Worm (Caenorhabditis elegans) whole organism, L1 larva: ENCODE measurements around the gene Y57G11C.499.
A peak's percentile ranks its signal among the peaks of the same experiment; 100 is the strongest.

Source experiments
- C34B4.2 ChIP-seq: sonication (generic microtip); optimal IDR thresholded peaks from 2 replicates; lab custom pipeline; 2017; ENCODE audit warnings: mild to moderate bottlenecking, missing genetic modification characterization, missing compliant biosample characterization
- F16B12.6 ChIP-seq: fragments of 150-350 bp; optimal IDR thresholded peaks from 2 replicates; lab custom pipeline; 2014; ENCODE audit warnings: missing biosample characterization, missing genetic modification characterization
- Y116A8C.19 ChIP-seq: sonication (generic microtip); optimal IDR thresholded peaks from 2 replicates; lab custom pipeline; 2016; ENCODE audit warnings: missing compliant biosample characterization, missing genetic modification characterization, borderline replicate concordance
- aha-1 ChIP-seq: fragments of 150-350 bp; optimal IDR thresholded peaks from 2 replicates; lab custom pipeline; 2014; ENCODE audit warnings: missing biosample characterization, missing genetic modification characterization
- alr-1 ChIP-seq: fragments of 200-800 bp; sonication (Bioruptor generic); optimal IDR thresholded peaks from 2 replicates; lab custom pipeline; 2018; ENCODE audit warnings: borderline replicate concordance, mild to moderate bottlenecking, missing genetic modification characterization, missing compliant biosample characterization
- aly-2 ChIP-seq: fragments of 150-350 bp; optimal IDR thresholded peaks from 2 replicates; lab custom pipeline; 2014; ENCODE audit warnings: missing biosample characterization, missing genetic modification characterization
- ama-1 ChIP-seq: fragments of 150-350 bp; optimal IDR thresholded peaks from 2 replicates; lab custom pipeline; 2014
- blmp-1 ChIP-seq: fragments of 150-350 bp; optimal IDR thresholded peaks from 2 replicates; lab custom pipeline; 2014; ENCODE audit warnings: missing biosample characterization, missing genetic modification characterization
- ceh-63 ChIP-seq: fragments of 200-800 bp; sonication (Bioruptor generic); optimal IDR thresholded peaks from 2 replicates; lab custom pipeline; 2018; ENCODE audit warnings: mild to moderate bottlenecking, missing genetic modification characterization, missing compliant biosample characterization
- ceh-8 ChIP-seq: fragments of 200-800 bp; sonication (Bioruptor generic); optimal IDR thresholded peaks from 2 replicates; lab custom pipeline; 2018; ENCODE audit warnings: mild to moderate bottlenecking, missing genetic modification characterization, moderate library complexity, missing compliant biosample characterization
- ceh-90 ChIP-seq: sonication (generic microtip); optimal IDR thresholded peaks from 2 replicates; lab custom pipeline; 2016; ENCODE audit warnings: missing genetic modification characterization, missing compliant biosample characterization
- ces-1 ChIP-seq: fragments of 150-350 bp; optimal IDR thresholded peaks from 2 replicates; lab custom pipeline; 2014; ENCODE audit warnings: missing biosample characterization, missing genetic modification reagents, missing genetic modification characterization
- dpl-1 ChIP-seq, 3 experiments: fragments of 150-350 bp in 2 of 3; sonication (generic microtip) in 1 of 3; optimal IDR thresholded peaks; 2 replicates each; lab custom pipeline; 2014 to 2017; ENCODE audit warnings: missing biosample characterization in 3 of 3, missing genetic modification characterization in 3 of 3, missing genetic modification reagents in 3 of 3
- efl-1 ChIP-seq, 4 experiments: fragments of 150-350 bp; optimal IDR thresholded peaks in 3 of 4; peaks in 1 of 4; 1 replicate in 1 of 4; 2 replicates in 3 of 4; lab custom pipeline; 2014; ENCODE audit warnings: missing biosample characterization in 2 of 4, missing genetic modification characterization in 2 of 4, missing genetic modification reagents in 2 of 4
- egl-13 ChIP-seq: sonication (generic microtip); optimal IDR thresholded peaks from 2 replicates; lab custom pipeline; 2016; ENCODE audit warnings: missing genotype, missing genetic modification reagents, missing genetic modification characterization, missing compliant biosample characterization
- fkh-4 ChIP-seq: sonication (generic microtip); optimal IDR thresholded peaks from 2 replicates; lab custom pipeline; 2016; ENCODE audit warnings: missing compliant biosample characterization, missing genetic modification characterization, borderline replicate concordance
- fkh-8 ChIP-seq: sonication (generic microtip); optimal IDR thresholded peaks from 2 replicates; lab custom pipeline; 2016; ENCODE audit warnings: mild to moderate bottlenecking, missing genetic modification characterization, missing compliant biosample characterization
- fos-1 ChIP-seq: fragments of 150-350 bp; optimal IDR thresholded peaks from 2 replicates; lab custom pipeline; 2014; ENCODE audit warnings: missing biosample characterization, missing genetic modification characterization
- grh-1 ChIP-seq: fragments of 200-800 bp; sonication (Bioruptor generic); IDR thresholded peaks from 2 replicates; pipeline ENCODE4 v1.3.6; 2022; ENCODE audit warnings: missing genetic modification reagents, missing genetic modification characterization, missing compliant biosample characterization
- isw-1 ChIP-seq: fragments of 200-800 bp; sonication (Bioruptor generic); IDR thresholded peaks from 2 replicates; pipeline ENCODE4 v1.3.6; 2022; ENCODE audit warnings: missing genetic modification characterization, missing compliant biosample characterization
- jun-1 ChIP-seq: fragments of 150-350 bp; optimal IDR thresholded peaks from 2 replicates; lab custom pipeline; 2014; ENCODE audit warnings: missing biosample characterization, missing genetic modification reagents, missing genetic modification characterization
- lin-13 ChIP-seq: fragments of 150-350 bp; optimal IDR thresholded peaks from 2 replicates; lab custom pipeline; 2014; ENCODE audit warnings: missing biosample characterization, missing genetic modification reagents, missing genetic modification characterization
- lin-39 ChIP-seq: fragments of 150-350 bp; optimal IDR thresholded peaks from 2 replicates; lab custom pipeline; 2014; ENCODE audit warnings: missing biosample characterization, missing genetic modification reagents, missing genetic modification characterization
- lsy-2 ChIP-seq, 2 experiments: fragments of 150-350 bp; optimal IDR thresholded peaks; 2 replicates each; lab custom pipeline; 2014; ENCODE audit warnings: missing biosample characterization in 2 of 2, missing genetic modification characterization in 2 of 2
- mab-9 ChIP-seq: fragments of 200-800 bp; sonication (Bioruptor generic); IDR thresholded peaks from 2 replicates; pipeline ENCODE4 v1.3.6; 2022; ENCODE audit warnings: missing genetic modification reagents, missing genetic modification characterization, missing compliant biosample characterization
- mef-2 ChIP-seq: fragments of 150-350 bp; optimal IDR thresholded peaks from 2 replicates; lab custom pipeline; 2014; ENCODE audit warnings: missing biosample characterization, missing genetic modification characterization
- mep-1 ChIP-seq: fragments of 150-350 bp; optimal IDR thresholded peaks from 2 replicates; lab custom pipeline; 2014; ENCODE audit warnings: missing biosample characterization, missing genetic modification characterization
- nhr-11 ChIP-seq: fragments of 150-350 bp; optimal IDR thresholded peaks from 2 replicates; lab custom pipeline; 2014; ENCODE audit warnings: missing biosample characterization, missing genetic modification characterization
- nhr-20 ChIP-seq: sonication (generic microtip); optimal IDR thresholded peaks from 2 replicates; lab custom pipeline; 2016; ENCODE audit warnings: mild to moderate bottlenecking, missing genetic modification characterization, missing compliant biosample characterization
- nhr-28 ChIP-seq: fragments of 150-350 bp; optimal IDR thresholded peaks from 2 replicates; lab custom pipeline; 2014; ENCODE audit warnings: missing biosample characterization, missing genetic modification characterization
- nhr-47 ChIP-seq: sonication (generic microtip); optimal IDR thresholded peaks from 2 replicates; lab custom pipeline; 2016; ENCODE audit warnings: mild to moderate bottlenecking, missing genetic modification characterization, moderate library complexity, missing compliant biosample characterization
- nhr-71 ChIP-seq: sonication (generic microtip); optimal IDR thresholded peaks from 2 replicates; lab custom pipeline; 2016; ENCODE audit warnings: mild to moderate bottlenecking, missing genetic modification characterization, moderate library complexity, missing compliant biosample characterization
- nhr-76 ChIP-seq: sonication (generic microtip); optimal IDR thresholded peaks from 2 replicates; lab custom pipeline; 2017; ENCODE audit warnings: missing biosample characterization, missing genetic modification characterization
- nhr-77 ChIP-seq: fragments of 150-350 bp; optimal IDR thresholded peaks from 2 replicates; lab custom pipeline; 2014; ENCODE audit warnings: missing biosample characterization, missing genetic modification characterization
- nhr-84 ChIP-seq: sonication (generic microtip); optimal IDR thresholded peaks from 2 replicates; lab custom pipeline; 2017; ENCODE audit warnings: missing biosample characterization, missing genetic modification characterization
- nhr-85 ChIP-seq: sonication (generic microtip); peaks from one replicate; lab custom pipeline; 2016; ENCODE audit warnings: missing genetic modification characterization, inconsistent platforms, missing compliant biosample characterization
- nhr-90 ChIP-seq: sonication (generic microtip); optimal IDR thresholded peaks from 2 replicates; lab custom pipeline; 2016; ENCODE audit warnings: mild to moderate bottlenecking, missing genetic modification characterization, missing compliant biosample characterization; ENCODE audit not compliant: poor library complexity
- skn-1 ChIP-seq: fragments of 150-350 bp; optimal IDR thresholded peaks from 2 replicates; lab custom pipeline; 2014; ENCODE audit warnings: missing biosample characterization, missing genetic modification characterization
- snpc-4 ChIP-seq: fragments of 150-350 bp; optimal IDR thresholded peaks from 2 replicates; lab custom pipeline; 2014; ENCODE audit warnings: missing biosample characterization, missing genetic modification characterization
- sptf-1 ChIP-seq: fragments of 150-350 bp; optimal IDR thresholded peaks from 2 replicates; lab custom pipeline; 2014; ENCODE audit warnings: missing biosample characterization, missing genetic modification characterization
- sup-37 ChIP-seq: fragments of 200-800 bp; sonication (Bioruptor generic); optimal IDR thresholded peaks from 2 replicates; lab custom pipeline; 2018; ENCODE audit warnings: mild to moderate bottlenecking, missing genetic modification characterization, missing compliant biosample characterization
- tbx-2 ChIP-seq: sonication (generic microtip); optimal IDR thresholded peaks from 2 replicates; lab custom pipeline; 2016; ENCODE audit warnings: missing genetic modification characterization, missing compliant biosample characterization
- tlp-1 ChIP-seq: fragments of 150-350 bp; optimal IDR thresholded peaks from 2 replicates; lab custom pipeline; 2014; ENCODE audit warnings: missing biosample characterization, missing genetic modification characterization
- unc-130 ChIP-seq: fragments of 150-350 bp; optimal IDR thresholded peaks from 2 replicates; lab custom pipeline; 2017; ENCODE audit warnings: missing biosample characterization, missing genetic modification characterization, inconsistent platforms
- unc-30 ChIP-seq: sonication (generic microtip); optimal IDR thresholded peaks from 2 replicates; lab custom pipeline; 2017; ENCODE audit warnings: missing biosample characterization, missing genetic modification characterization
- unc-86 ChIP-seq: sonication (generic microtip); optimal IDR thresholded peaks from 2 replicates; lab custom pipeline; 2016; ENCODE audit warnings: missing genetic modification characterization, missing compliant biosample characterization
- vab-15 ChIP-seq: sonication (generic microtip); optimal IDR thresholded peaks from 2 replicates; lab custom pipeline; 2017; ENCODE audit warnings: missing genotype, mild to moderate bottlenecking, missing genetic modification characterization, missing compliant biosample characterization
- xbp-1 ChIP-seq: sonication (generic microtip); optimal IDR thresholded peaks from 2 replicates; lab custom pipeline; 2016; ENCODE audit warnings: missing genetic modification characterization, missing compliant biosample characterization
- zag-1 ChIP-seq: fragments of 150-350 bp; optimal IDR thresholded peaks from 2 replicates; lab custom pipeline; 2014; ENCODE audit warnings: missing biosample characterization, missing genetic modification characterization
- zip-4 ChIP-seq: fragments of 200-800 bp; sonication (Bioruptor generic); optimal IDR thresholded peaks from 2 replicates; lab custom pipeline; 2018; ENCODE audit warnings: mild to moderate bottlenecking, missing genetic modification characterization, moderate library complexity, missing compliant biosample characterization
- ztf-4 ChIP-seq: fragments of 150-350 bp; optimal IDR thresholded peaks from 2 replicates; lab custom pipeline; 2014; ENCODE audit warnings: missing biosample characterization, missing genetic modification characterization

Gene Y57G11C.499

DNA sequence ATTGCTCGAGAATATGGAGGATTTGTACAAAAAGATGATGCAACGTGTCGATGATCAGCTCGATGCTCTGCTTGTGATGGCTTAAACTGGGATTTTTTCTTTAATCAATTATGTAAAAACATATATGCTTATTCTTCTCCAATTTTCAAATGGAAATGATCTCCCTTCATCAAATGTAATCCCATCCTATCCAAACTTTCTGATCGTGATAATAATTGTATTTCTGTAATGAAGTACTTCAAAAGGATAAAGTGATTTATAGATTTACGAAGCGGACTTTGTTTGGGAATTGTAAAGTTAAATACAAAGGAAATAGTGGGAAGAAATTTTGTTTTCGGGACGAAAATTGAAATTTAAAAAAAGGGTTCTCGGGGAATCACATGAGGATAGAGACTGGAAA lies 35.8 kb upstream of the Y57G11C.499 start:
- TF ChIP-seq nhr-85 (tag; lab: Kevin White, UChicago) (peak; percentile 55), aly-2 (peak; percentile 5), blmp-1 (tag; lab: Kevin White, UChicago) (no peak)

DNA sequence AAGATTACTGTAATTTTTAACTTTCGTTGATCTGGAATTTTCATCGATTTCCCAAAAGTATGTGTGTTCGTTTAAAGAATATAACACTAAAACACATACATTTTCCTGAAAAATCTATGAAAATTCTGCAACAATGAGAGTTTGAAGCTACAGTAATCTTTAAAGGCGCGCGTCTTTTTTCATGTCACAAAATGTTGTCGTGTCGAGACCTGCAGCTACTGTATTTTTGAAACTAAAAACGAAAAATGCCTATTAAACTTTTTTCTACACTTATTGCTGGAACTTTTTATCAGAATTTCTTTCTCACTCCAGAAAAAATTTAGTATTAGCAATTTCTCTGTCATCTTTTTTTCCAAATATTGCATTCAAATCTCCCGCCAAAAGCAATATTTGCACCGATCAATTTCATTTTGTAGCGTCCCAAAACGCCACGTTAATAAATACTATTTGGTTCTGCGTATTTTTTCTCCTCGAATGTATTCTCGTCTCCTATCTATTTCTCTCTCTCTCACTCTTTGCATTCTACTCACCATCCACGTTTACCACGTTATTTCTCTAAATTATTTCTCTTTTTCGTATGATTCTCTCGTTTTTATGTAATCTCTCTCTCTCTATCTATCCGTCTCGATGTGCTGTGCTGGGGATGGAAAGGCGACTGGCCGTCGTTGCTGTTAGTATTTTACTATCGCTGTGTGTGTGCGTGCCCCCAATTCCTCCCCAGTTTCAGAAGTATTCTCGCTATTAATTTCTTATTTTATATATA lies 31.8 kb upstream of the Y57G11C.499 start, which contains the start of gene melo-1:
TSS of gene melo-1 (plus strand) at position 658 of the 763 bp plus-strand sequence.
- TF ChIP-seq ceh-8 (no peak), jun-1 (tag; lab: Kevin White, UChicago) (no peak), sptf-1 (tag; lab: Kevin White, UChicago) (no peak), ceh-90 (tag; lab: Kevin White, UChicago) (no peak), C34B4.2 (tag; lab: Kevin White, UChicago) (no peak), mab-9 (GFP tag; lab: Robert Waterston, UW) (no peak), xbp-1 (tag; lab: Kevin White, UChicago) (peak; percentile 46), sup-37 (GFP tag; lab: Kevin White, UChicago) (no peak), nhr-84 (tag; lab: Kevin White, UChicago) (no peak), ces-1 (GFP tag; lab: Kevin White, UChicago) (no peak), unc-130 (tag; lab: Kevin White, UChicago) (no peak), lin-39 (tag; lab: Kevin White, UChicago) (no peak), aha-1 (tag; lab: Kevin White, UChicago) (no peak), skn-1 (tag; lab: Kevin White, UChicago) (peak; percentile 38), dpl-1 (GFP tag; optimal IDR thresholded peaks at IDR 0.05; lab: Kevin White, UChicago) (peak; percentile 31 to 52 (median 36)), zag-1 (tag; lab: Kevin White, UChicago) (no peak), alr-1 (tag; lab: Kevin White, UChicago) (no peak), ama-1 (lab: Kevin White, UChicago) (no peak), nhr-71 (peak; percentile 74), nhr-47 (tag; lab: Kevin White, UChicago) (peak; percentile 65), unc-86 (tag; lab: Kevin White, UChicago) (no peak), snpc-4 (tag; lab: Kevin White, UChicago) (no peak), mep-1 (tag; lab: Kevin White, UChicago) (peak; percentile 81), nhr-11 (no peak), ztf-4 (no peak), nhr-90 (peak; percentile 26), blmp-1 (tag; lab: Kevin White, UChicago) (peak; percentile 43), ceh-63 (no peak), egl-13 (tag; lab: Kevin White, UChicago) (no peak), isw-1 (GFP tag; lab: Robert Waterston, UW) (peak; percentile 28), lin-13 (GFP tag; lab: Kevin White, UChicago) (peak; percentile 7), vab-15 (tag; lab: Kevin White, UChicago) (no peak), efl-1 (optimal IDR thresholded peaks at IDR 0.05; lab: Kevin White, UChicago) (peak; percentile 75 to 87), efl-1 (GFP tag; optimal IDR thresholded peaks at IDR 0.05 in 1 of 2; lab: Kevin White, UChicago) (peak; percentile 46 to 93), tlp-1 (tag; lab: Kevin White, UChicago) (no peak), Y116A8C.19 (no peak), zip-4 (GFP tag; lab: Kevin White, UChicago) (no peak), mef-2 (tag; lab: Kevin White, UChicago) (peak; percentile 17), lsy-2 (tag; optimal IDR thresholded peaks at IDR 0.05; lab: Kevin White, UChicago) (peak; percentile 62 to 73), nhr-28 (tag; lab: Kevin White, UChicago) (no peak), nhr-77 (no peak), fkh-4 (no peak), nhr-20 (tag; lab: Kevin White, UChicago) (peak; percentile 63), fos-1 (tag; lab: Kevin White, UChicago) (peak; percentile 9), F16B12.6 (tag; lab: Kevin White, UChicago) (no peak), fkh-8 (tag; lab: Kevin White, UChicago) (no peak), grh-1 (GFP tag; lab: Robert Waterston, UW) (no peak), nhr-76 (no peak), unc-30 (tag; lab: Kevin White, UChicago) (no peak), tbx-2 (peak; percentile 44)
